Fruit fly (Drosophila melanogaster) whole organism, pupa: ENCODE measurements around the gene CG10214.

Source experiments
- CG34367 ChIP-seq: fragments of 200-800 bp; sonication (Bioruptor generic); optimal IDR thresholded peaks from 2 replicates; lab custom pipeline; 2018; ENCODE audit warnings: missing biosample characterization, mild to moderate bottlenecking, missing genetic modification characterization
- rn ChIP-seq: fragments of 200-800 bp; sonication (Bioruptor generic); IDR thresholded peaks from 2 replicates; pipeline ENCODE4 v1.3.6; 2022; ENCODE audit warnings: missing biosample characterization, missing genetic modification characterization

DNA sequence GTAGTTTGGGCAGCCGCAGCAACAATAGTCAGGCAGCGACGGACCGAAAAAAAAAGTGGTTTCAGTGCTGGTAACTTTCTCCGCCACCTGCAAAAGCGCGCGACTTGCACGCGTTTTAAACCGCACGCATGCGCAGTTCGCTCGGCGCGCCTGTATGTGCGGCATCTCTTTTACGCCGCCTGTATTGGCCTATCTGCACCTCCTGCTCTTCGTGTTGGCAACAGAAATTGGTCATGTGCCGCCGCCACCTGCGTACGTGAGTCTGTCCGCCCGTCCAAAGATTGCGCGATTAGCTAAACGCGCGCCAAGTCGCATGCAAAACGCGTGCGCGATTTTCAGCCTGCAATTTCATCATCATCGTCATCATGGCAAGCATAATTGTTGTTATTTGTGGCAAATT, 31.6 kb downstream of the CG10214 start:
- TF ChIP-seq rn (GFP tag; lab: Robert Waterston, UW) (no peak), CG34367 (tag; lab: Kevin White, UChicago) (no peak)
